Fruit fly (Drosophila melanogaster) whole organism, pupa: ENCODE measurements around the gene PlexA.

Experiments used
- CG10348 ChIP-seq: fragments of 200-800 bp; sonication (Bioruptor generic); IDR thresholded peaks from 2 replicates; pipeline ENCODE4 v1.3.6; 2022; ENCODE audit warnings: missing biosample characterization, missing genetic modification characterization
- CG12605 ChIP-seq: fragments of 200-800 bp; sonication (Bioruptor generic); IDR thresholded peaks from 2 replicates; pipeline ENCODE4 v1.3.6; 2022; ENCODE audit warnings: missing biosample characterization, missing genetic modification characterization
- CG13204 ChIP-seq: fragments of 200-800 bp; sonication (Bioruptor generic); optimal IDR thresholded peaks from 2 replicates; lab custom pipeline; 2018; ENCODE audit warnings: missing biosample characterization, mild to moderate bottlenecking, missing genetic modification characterization, moderate library complexity
- CG14655 ChIP-seq: fragments of 200-800 bp; sonication (Bioruptor generic); optimal IDR thresholded peaks from 3 replicates; lab custom pipeline; 2017; ENCODE audit warnings: mild to moderate bottlenecking, missing biosample characterization, missing genetic modification reagents, missing genetic modification characterization
- CG15710 ChIP-seq: fragments of 200-800 bp; sonication (Bioruptor generic); optimal IDR thresholded peaks from 2 replicates; lab custom pipeline; 2018; ENCODE audit warnings: missing biosample characterization, mild to moderate bottlenecking, missing genetic modification characterization, moderate library complexity
- CG17806 ChIP-seq: fragments of 200-800 bp; sonication (Bioruptor generic); optimal IDR thresholded peaks from 2 replicates; lab custom pipeline; 2018; ENCODE audit warnings: missing biosample characterization, mild to moderate bottlenecking, missing genetic modification characterization, moderate library complexity
- CG32121 ChIP-seq: fragments of 200-800 bp; sonication (Bioruptor generic); IDR thresholded peaks from 2 replicates; pipeline ENCODE4 v1.3.6; 2022; ENCODE audit warnings: missing biosample characterization, missing genetic modification characterization
- CG34367 ChIP-seq: fragments of 200-800 bp; sonication (Bioruptor generic); optimal IDR thresholded peaks from 2 replicates; lab custom pipeline; 2018; ENCODE audit warnings: missing biosample characterization, mild to moderate bottlenecking, missing genetic modification characterization
- CG4496 ChIP-seq: fragments of 200-800 bp; sonication (Bioruptor generic); IDR thresholded peaks from 3 replicates; pipeline ENCODE4 v1.3.6; 2022; ENCODE audit warnings: missing biosample characterization, missing genetic modification characterization
- CG8159 ChIP-seq: fragments of 200-800 bp; sonication (Bioruptor generic); optimal IDR thresholded peaks from 3 replicates; lab custom pipeline; 2018; ENCODE audit warnings: missing biosample characterization, mild to moderate bottlenecking, missing genetic modification characterization, moderate library complexity
- CG8301 ChIP-seq: fragments of 200-800 bp; sonication (Bioruptor generic); optimal IDR thresholded peaks from 2 replicates; lab custom pipeline; 2018; ENCODE audit warnings: missing biosample characterization, mild to moderate bottlenecking, missing genetic modification characterization
- CG9948 ChIP-seq: fragments of 200-800 bp; sonication (Bioruptor generic); optimal IDR thresholded peaks from 2 replicates; lab custom pipeline; 2018; ENCODE audit warnings: missing biosample characterization, mild to moderate bottlenecking, missing genetic modification characterization, moderate library complexity
- D1 ChIP-seq: fragments of 200-800 bp; sonication (Bioruptor generic); optimal IDR thresholded peaks from 2 replicates; lab custom pipeline; 2018; ENCODE audit warnings: missing biosample characterization, mild to moderate bottlenecking, missing genetic modification characterization, moderate library complexity
- EcR ChIP-seq: fragments of 200-800 bp; sonication (Bioruptor generic); optimal IDR thresholded peaks from 3 replicates; lab custom pipeline; 2019; ENCODE audit warnings: missing biosample characterization, missing genetic modification characterization, mild to moderate bottlenecking, moderate library complexity, missing genetic modification reagents
- Ets98B ChIP-seq: fragments of 200-800 bp; sonication (Bioruptor generic); IDR thresholded peaks from 2 replicates; pipeline ENCODE4 v1.3.6; 2022; ENCODE audit warnings: missing biosample characterization, missing genetic modification characterization
- Pif1A ChIP-seq: fragments of 200-800 bp; sonication (Bioruptor generic); optimal IDR thresholded peaks from 3 replicates; lab custom pipeline; 2016; ENCODE audit warnings: missing biosample characterization, missing genetic modification characterization
- Pif1B ChIP-seq: fragments of 200-800 bp; sonication (Bioruptor generic); optimal IDR thresholded peaks from 3 replicates; lab custom pipeline; 2016; ENCODE audit warnings: missing biosample characterization, missing genetic modification characterization
- Snoo ChIP-seq: fragments of 200-800 bp; sonication (Bioruptor generic); optimal IDR thresholded peaks from 3 replicates; lab custom pipeline; 2017; ENCODE audit warnings: missing biosample characterization, mild to moderate bottlenecking, missing genetic modification characterization, inconsistent platforms
- fd96Ca ChIP-seq: fragments of 200-800 bp; sonication (Bioruptor generic); IDR thresholded peaks from 3 replicates; pipeline ENCODE4 v1.3.6; 2022; ENCODE audit warnings: missing biosample characterization, missing genetic modification characterization
- gl ChIP-seq: fragments of 200-800 bp; sonication (Bioruptor generic); optimal IDR thresholded peaks from 2 replicates; lab custom pipeline; 2018; ENCODE audit warnings: missing biosample characterization, mild to moderate bottlenecking, missing genetic modification characterization
- rn ChIP-seq: fragments of 200-800 bp; sonication (Bioruptor generic); IDR thresholded peaks from 2 replicates; pipeline ENCODE4 v1.3.6; 2022; ENCODE audit warnings: missing biosample characterization, missing genetic modification characterization

The PlexA gene

dm6 chr4:963717-964116, 63.2 kb downstream of the PlexA start:
- no peak for TF ChIP-seq CG34367
- TF ChIP-seq CG17806 (tag; lab: Kevin White, UChicago): no peak
- TF ChIP-seq gl (tag; lab: Kevin White, UChicago): no peak
- TF ChIP-seq CG4496 (GFP tag; lab: Robert Waterston, UW): no peak
- no peak for TF ChIP-seq CG14655 (GFP tag; lab: Kevin White, UChicago)
- TF ChIP-seq EcR (GFP tag; lab: Kevin White, UChicago): no peak
- TF ChIP-seq Snoo (tag; lab: Kevin White, UChicago): no peak
- no peak for TF ChIP-seq CG12605
- no peak for TF ChIP-seq CG15710 (tag; lab: Kevin White, UChicago)
- no peak for TF ChIP-seq CG13204 (GFP tag; lab: Kevin White, UChicago)
- TF ChIP-seq CG8159 (tag; lab: Kevin White, UChicago): no peak
- no peak for TF ChIP-seq rn (GFP tag; lab: Robert Waterston, UW)
- no peak for TF ChIP-seq D1 (tag; lab: Kevin White, UChicago)

dm6 chr4:963193-963592, 63.7 kb downstream of the PlexA start:
- no peak for TF ChIP-seq Pif1A (GFP tag; lab: Kevin White, UChicago)
- no peak for TF ChIP-seq CG8301 (tag; lab: Kevin White, UChicago)
- no peak for TF ChIP-seq Snoo (tag; lab: Kevin White, UChicago)
- TF ChIP-seq CG32121 (GFP tag; lab: Robert Waterston, UW): no peak
- TF ChIP-seq fd96Ca (GFP tag; lab: Robert Waterston, UW): no peak
- no peak for TF ChIP-seq CG12605
- no peak for TF ChIP-seq CG9948
- TF ChIP-seq Ets98B (GFP tag; lab: Robert Waterston, UW): no peak
- TF ChIP-seq EcR (GFP tag; lab: Kevin White, UChicago): no peak
- no peak for TF ChIP-seq CG10348 (GFP tag; lab: Robert Waterston, UW)
- TF ChIP-seq CG15710 (tag; lab: Kevin White, UChicago): no peak
- TF ChIP-seq D1 (tag; lab: Kevin White, UChicago): no peak
- TF ChIP-seq CG13204 (GFP tag; lab: Kevin White, UChicago): no peak
- TF ChIP-seq Pif1B (GFP tag; lab: Kevin White, UChicago): no peak
- TF ChIP-seq, all 21 proteins: peak for 0

DNA sequence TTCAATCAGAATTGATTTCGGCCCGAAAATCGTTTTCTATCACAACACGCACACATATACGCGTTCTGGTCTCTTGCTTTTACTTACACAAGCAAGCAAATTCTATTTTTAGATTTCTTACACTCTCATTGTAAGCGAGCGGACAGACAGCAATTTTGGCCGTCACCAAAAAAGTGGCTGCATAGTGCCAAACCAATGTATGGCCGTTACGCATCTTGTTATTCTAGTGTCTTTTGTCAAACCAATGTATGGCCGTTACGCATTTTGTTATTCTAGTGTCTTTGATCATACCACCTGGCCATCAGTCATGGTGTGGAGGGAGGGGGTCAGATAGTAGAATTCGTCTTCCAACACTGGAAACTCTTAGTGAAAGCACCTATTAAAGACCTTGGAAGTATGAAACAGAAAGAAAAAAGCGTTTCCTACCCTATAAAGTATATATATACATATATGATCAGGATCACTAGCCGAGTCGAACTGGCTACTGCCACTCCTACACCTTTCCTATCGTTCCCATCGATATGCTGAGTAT, 65.8 kb downstream of the PlexA start:
- TF ChIP-seq rn (GFP tag; lab: Robert Waterston, UW): no peak
- no peak for TF ChIP-seq fd96Ca (GFP tag; lab: Robert Waterston, UW)
- TF ChIP-seq D1 (tag; lab: Kevin White, UChicago): no peak
- no peak for TF ChIP-seq CG8301 (tag; lab: Kevin White, UChicago)
- no peak for TF ChIP-seq CG17806 (tag; lab: Kevin White, UChicago)
- no peak for TF ChIP-seq CG9948
- no peak for TF ChIP-seq CG12605
- TF ChIP-seq Ets98B (GFP tag; lab: Robert Waterston, UW): no peak
- TF ChIP-seq gl (tag; lab: Kevin White, UChicago): no peak
- no peak for TF ChIP-seq CG8159 (tag; lab: Kevin White, UChicago)
- no peak for TF ChIP-seq Pif1B (GFP tag; lab: Kevin White, UChicago)
- no peak for TF ChIP-seq CG14655 (GFP tag; lab: Kevin White, UChicago)
- no peak for TF ChIP-seq Pif1A (GFP tag; lab: Kevin White, UChicago)
- TF ChIP-seq CG10348 (GFP tag; lab: Robert Waterston, UW): no peak
- TF ChIP-seq CG4496 (GFP tag; lab: Robert Waterston, UW): no peak
- TF ChIP-seq EcR (GFP tag; lab: Kevin White, UChicago): no peak
- TF ChIP-seq CG13204 (GFP tag; lab: Kevin White, UChicago): no peak
- no peak for TF ChIP-seq CG32121 (GFP tag; lab: Robert Waterston, UW)
- TF ChIP-seq Snoo (tag; lab: Kevin White, UChicago): no peak

dm6 chr4:959921-960536, 66.9 kb downstream of the PlexA start:
- TF ChIP-seq Pif1B (GFP tag; lab: Kevin White, UChicago): no peak
- TF ChIP-seq CG13204 (GFP tag; lab: Kevin White, UChicago): no peak
- TF ChIP-seq CG17806 (tag; lab: Kevin White, UChicago): no peak
- TF ChIP-seq D1 (tag; lab: Kevin White, UChicago): no peak
- no peak for TF ChIP-seq rn (GFP tag; lab: Robert Waterston, UW)
- no peak for TF ChIP-seq CG8301 (tag; lab: Kevin White, UChicago)
- TF ChIP-seq Pif1A (GFP tag; lab: Kevin White, UChicago): no peak
- no peak for TF ChIP-seq CG15710 (tag; lab: Kevin White, UChicago)
- TF ChIP-seq CG34367: no peak
- TF ChIP-seq EcR (GFP tag; lab: Kevin White, UChicago): no peak
- no peak for TF ChIP-seq CG14655 (GFP tag; lab: Kevin White, UChicago)
- TF ChIP-seq CG9948: no peak
- no peak for TF ChIP-seq CG4496 (GFP tag; lab: Robert Waterston, UW)
- no peak for TF ChIP-seq CG32121 (GFP tag; lab: Robert Waterston, UW)
- no peak for TF ChIP-seq Snoo (tag; lab: Kevin White, UChicago)
